Worm (Caenorhabditis elegans): ENCODE data around the gene nhr-178.
"Not testable (repeated sequence)": the region's sequence is repeated elsewhere in the genome, so short reads cannot be mapped to it uniquely, and the experiment has no call there.

DNA sequence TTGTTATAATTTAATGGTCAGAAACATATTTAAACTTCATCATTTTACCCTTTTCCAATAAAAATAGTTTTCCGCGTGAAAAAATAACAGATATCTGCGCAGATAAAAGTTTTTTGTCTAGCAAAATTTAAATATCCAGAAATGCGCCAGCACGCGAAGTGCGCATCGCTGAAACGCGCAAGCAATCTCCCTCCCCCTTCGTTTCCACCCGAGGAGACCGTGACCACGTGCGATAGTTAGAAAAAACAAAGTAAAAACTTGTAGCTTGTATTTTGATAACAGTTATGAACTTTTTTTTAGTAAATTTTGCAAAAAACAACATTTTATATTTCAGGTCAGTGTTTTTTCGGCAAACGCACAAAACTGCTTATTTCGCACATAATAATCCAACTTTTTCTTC is 8.7 kb downstream of the nhr-178 start:
- not testable (repeated sequence) for TF ChIP-seq pha-4 (GFP tag; IDR thresholded peaks at IDR 0.05); pha-4 (tag; optimal IDR thresholded peaks at IDR 0.05); nhr-28 (tag; optimal IDR thresholded peaks at IDR 0.05); zag-1 (tag; optimal IDR thresholded peaks at IDR 0.05); lsy-2 (tag; optimal IDR thresholded peaks at IDR 0.05); pqm-1 (tag; optimal IDR thresholded peaks at IDR 0.05); snpc-4 (tag; optimal IDR thresholded peaks at IDR 0.05); nhr-237 (tag; optimal IDR thresholded peaks at IDR 0.05); D1046.2 (GFP tag; IDR thresholded peaks at IDR 0.05); zip-2 (tag; optimal IDR thresholded peaks at IDR 0.05); nhr-76 (tag; optimal IDR thresholded peaks at IDR 0.05); unc-130 (GFP tag; optimal IDR thresholded peaks at IDR 0.05); fkh-10 (GFP tag; optimal IDR thresholded peaks at IDR 0.05)

All from whole organism, L4 larva.